Fruit fly (Drosophila melanogaster) whole organism, embryonic: ENCODE measurements around the gene ppk17.

Experiments
- CG11085 ChIP-seq: fragments of 200-800 bp; sonication (Bioruptor generic); IDR thresholded peaks from 2 replicates; pipeline ENCODE4 v1.3.6; 2022; ENCODE audit warnings: missing biosample characterization, missing genetic modification characterization
- fd3F ChIP-seq: fragments of 200-800 bp; sonication (Bioruptor generic); optimal IDR thresholded peaks from 2 replicates; lab custom pipeline; 2018; ENCODE audit warnings: missing biosample characterization, mild to moderate bottlenecking, missing genetic modification characterization, moderate library complexity

- TF ChIP-seq CG11085 (GFP tag; lab: Robert Waterston, UW) = no peak
- no peak for TF ChIP-seq fd3F (GFP tag; lab: Kevin White, UChicago)
Observed at dm6 chr2L:16754074-16754473, 6.3 kb downstream of the ppk17 start, which contains the start of gene yellow-b.
